Fruit fly (Drosophila melanogaster) whole organism, embryonic: ENCODE measurements around the gene CG32344.
A peak's percentile ranks its signal among the peaks of the same experiment; 100 is the strongest.

Experiments
- Atf6 ChIP-seq: fragments of 200-800 bp; sonication (Bioruptor generic); IDR thresholded peaks from 2 replicates; pipeline ENCODE4 v1.3.6; 2022; ENCODE audit warnings: missing biosample characterization, missing genetic modification characterization
- B-H2 ChIP-seq: fragments of 200-800 bp; sonication (Bioruptor generic); optimal IDR thresholded peaks from 2 replicates; lab custom pipeline; 2018; ENCODE audit warnings: missing biosample characterization, mild to moderate bottlenecking, missing genetic modification characterization
- BEAF-32 ChIP-seq: fragments of 200-800 bp; sonication (Bioruptor generic); optimal IDR thresholded peaks from 3 replicates; lab custom pipeline; 2017; ENCODE audit warnings: missing biosample characterization, missing genetic modification characterization, mild to moderate bottlenecking, moderate library complexity, missing genetic modification reagents
- CG10366 ChIP-seq: fragments of 200-800 bp; sonication (Bioruptor generic); IDR thresholded peaks from 2 replicates; pipeline ENCODE4 v1.3.6; 2022; ENCODE audit warnings: missing biosample characterization, missing genetic modification characterization
- CG10543 ChIP-seq: fragments of 200-800 bp; sonication (Bioruptor generic); optimal IDR thresholded peaks from 3 replicates; lab custom pipeline; 2017; ENCODE audit warnings: missing biosample characterization, mild to moderate bottlenecking, missing genetic modification characterization, moderate library complexity
- CG12104 ChIP-seq: fragments of 200-800 bp; sonication (Bioruptor generic); optimal IDR thresholded peaks from 3 replicates; lab custom pipeline; 2016; ENCODE audit warnings: missing biosample characterization, missing genetic modification characterization
- CG12659 ChIP-seq: fragments of 200-800 bp; sonication (Bioruptor generic); optimal IDR thresholded peaks from 3 replicates; lab custom pipeline; 2017; ENCODE audit warnings: mild to moderate bottlenecking, missing biosample characterization, missing genetic modification reagents, missing genetic modification characterization
- CG12769 ChIP-seq: fragments of 200-800 bp; sonication (Bioruptor generic); optimal IDR thresholded peaks from 2 replicates; lab custom pipeline; 2019; ENCODE audit warnings: missing biosample characterization, mild to moderate bottlenecking, missing genetic modification characterization, moderate library complexity
- CG13894 ChIP-seq: fragments of 200-800 bp; sonication (Bioruptor generic); optimal IDR thresholded peaks from 3 replicates; lab custom pipeline; 2018; ENCODE audit warnings: missing biosample characterization, mild to moderate bottlenecking, missing genetic modification characterization, moderate library complexity
- CG14965 ChIP-seq: fragments of 200-800 bp; sonication (Bioruptor generic); optimal IDR thresholded peaks from 2 replicates; lab custom pipeline; 2016; ENCODE audit warnings: missing biosample characterization, missing genetic modification characterization, borderline replicate concordance
- CG15479 ChIP-seq: fragments of 200-800 bp; sonication (Bioruptor generic); optimal IDR thresholded peaks from 3 replicates; lab custom pipeline; 2019; ENCODE audit warnings: missing biosample characterization, mild to moderate bottlenecking, missing genetic modification characterization, moderate library complexity
- CG1792 ChIP-seq: fragments of 200-800 bp; sonication (Bioruptor generic); optimal IDR thresholded peaks from 2 replicates; lab custom pipeline; 2016; ENCODE audit warnings: missing biosample characterization, missing genetic modification characterization
- CG2120 ChIP-seq: fragments of 200-800 bp; sonication (Bioruptor generic); optimal IDR thresholded peaks from 3 replicates; lab custom pipeline; 2016; ENCODE audit warnings: missing biosample characterization, missing genetic modification characterization
- CG3065 ChIP-seq: fragments of 200-800 bp; sonication (Bioruptor generic); optimal IDR thresholded peaks from 2 replicates; lab custom pipeline; 2016; ENCODE audit warnings: missing biosample characterization, missing genetic modification characterization
- CG32532 ChIP-seq: fragments of 200-800 bp; sonication (Bioruptor generic); IDR thresholded peaks from 2 replicates; pipeline ENCODE4 v1.3.6; 2022; ENCODE audit warnings: missing biosample characterization, missing genetic modification characterization
- CG3281 ChIP-seq: fragments of 200-800 bp; sonication (Bioruptor generic); optimal IDR thresholded peaks from 3 replicates; lab custom pipeline; 2017; ENCODE audit warnings: missing biosample characterization, mild to moderate bottlenecking, missing genetic modification characterization
- CG33557 ChIP-seq: fragments of 200-800 bp; sonication (Bioruptor generic); optimal IDR thresholded peaks from 2 replicates; lab custom pipeline; 2019; ENCODE audit warnings: missing biosample characterization, mild to moderate bottlenecking, missing genetic modification characterization, moderate library complexity
- CG3847 ChIP-seq: fragments of 200-800 bp; sonication (Bioruptor generic); IDR thresholded peaks from 2 replicates; pipeline ENCODE4 v1.3.6; 2022; ENCODE audit warnings: missing biosample characterization, missing genetic modification characterization
- CG5953 ChIP-seq: fragments of 200-800 bp; sonication (Bioruptor generic); IDR thresholded peaks from 2 replicates; pipeline ENCODE4 v1.3.6; 2022; ENCODE audit warnings: missing biosample characterization, missing genetic modification characterization
- Deaf1 ChIP-seq: fragments of 200-800 bp; optimal IDR thresholded peaks from 3 replicates; lab custom pipeline; 2019; ENCODE audit warnings: missing biosample characterization, mild to moderate bottlenecking, missing genetic modification characterization, moderate library complexity
- E2f2 ChIP-seq: fragments of 200-800 bp; sonication (Bioruptor generic); IDR thresholded peaks from 2 replicates; pipeline ENCODE4 v1.3.6; 2022; ENCODE audit warnings: missing biosample characterization, missing genetic modification characterization
- Ets65A ChIP-seq: fragments of 200-800 bp; sonication (Bioruptor generic); peaks from one replicate; lab custom pipeline; 2016; ENCODE audit warnings: missing biosample characterization, missing genetic modification characterization
- Fer1 ChIP-seq: fragments of 200-800 bp; sonication (Bioruptor generic); optimal IDR thresholded peaks from 2 replicates; lab custom pipeline; 2017; ENCODE audit warnings: missing biosample characterization, mild to moderate bottlenecking, missing genetic modification characterization
- HmgZ ChIP-seq: fragments of 200-800 bp; sonication (Bioruptor generic); optimal IDR thresholded peaks from 2 replicates; lab custom pipeline; 2018; ENCODE audit warnings: missing biosample characterization, mild to moderate bottlenecking, missing genetic modification characterization
- Hr3 ChIP-seq: fragments of 200-800 bp; sonication (Bioruptor generic); optimal IDR thresholded peaks from 3 replicates; lab custom pipeline; 2016; ENCODE audit warnings: missing biosample characterization, missing genetic modification characterization
- Hsf ChIP-seq: fragments of 200-800 bp; sonication (Bioruptor generic); optimal IDR thresholded peaks from 3 replicates; lab custom pipeline; 2016; ENCODE audit warnings: missing biosample characterization, missing genetic modification characterization
- Kr ChIP-seq: fragments of 200-800 bp; sonication (Bioruptor generic); optimal IDR thresholded peaks from 2 replicates; lab custom pipeline; 2017; ENCODE audit warnings: missing biosample characterization, mild to moderate bottlenecking, missing genetic modification characterization
- Lpt ChIP-seq: fragments of >200 bp; optimal IDR thresholded peaks from 2 replicates; lab custom pipeline; 2018; ENCODE audit warnings: missing biosample characterization, missing genetic modification characterization
- Med ChIP-seq: fragments of 200-800 bp; sonication (Bioruptor generic); peaks from one replicate; lab custom pipeline; 2016; ENCODE audit warnings: missing biosample characterization, missing genetic modification characterization, mild to moderate bottlenecking, inconsistent platforms, moderate library complexity
- NfI ChIP-seq: fragments of 200-800 bp; sonication (Bioruptor generic); optimal IDR thresholded peaks from 3 replicates; lab custom pipeline; 2018; ENCODE audit warnings: missing biosample characterization, mild to moderate bottlenecking, missing genetic modification characterization, moderate library complexity
- ato ChIP-seq: fragments of 200-800 bp; sonication (Bioruptor generic); IDR thresholded peaks from 2 replicates; pipeline ENCODE4 v1.3.6; 2022; ENCODE audit warnings: missing biosample characterization, missing genetic modification characterization; ENCODE audit not compliant: partially characterized antibody
- bab2 ChIP-seq: fragments of 200-800 bp; sonication (Bioruptor generic); optimal IDR thresholded peaks from 2 replicates; lab custom pipeline; 2016; ENCODE audit warnings: missing biosample characterization, missing genetic modification characterization
- caup ChIP-seq: fragments of 200-800 bp; sonication (Bioruptor generic); optimal IDR thresholded peaks from 3 replicates; lab custom pipeline; 2017; ENCODE audit warnings: missing biosample characterization, mild to moderate bottlenecking, missing genetic modification characterization, moderate library complexity; ENCODE audit not compliant: severe bottlenecking
- chinmo ChIP-seq: fragments of 200-800 bp; sonication (Bioruptor generic); IDR thresholded peaks from 4 replicates; pipeline ENCODE4 v1.3.6; 2022; ENCODE audit warnings: missing biosample characterization, missing genetic modification characterization; ENCODE audit not compliant: partially characterized antibody
- ci ChIP-seq: fragments of 200-800 bp; sonication (Bioruptor generic); IDR thresholded peaks from 3 replicates; pipeline ENCODE4 v1.3.6; 2022; ENCODE audit warnings: missing biosample characterization, missing genetic modification characterization
- dmrt99B ChIP-seq: fragments of 200-800 bp; sonication (Bioruptor generic); optimal IDR thresholded peaks from 2 replicates; lab custom pipeline; 2018; ENCODE audit warnings: missing biosample characterization, mild to moderate bottlenecking, missing genetic modification characterization, moderate library complexity
- grau ChIP-seq: fragments of 200-800 bp; optimal IDR thresholded peaks from 3 replicates; lab custom pipeline; 2019; ENCODE audit warnings: missing biosample characterization, mild to moderate bottlenecking, missing genetic modification characterization, moderate library complexity
- hkb ChIP-seq, 2 experiments: fragments of 200-800 bp in 1 of 2; fragments of >200 bp in 1 of 2; sonication (Bioruptor generic) in 1 of 2; IDR thresholded peaks in 1 of 2; optimal IDR thresholded peaks in 1 of 2; 2 replicates each; pipeline versions ENCODE4 v1.3.6 to Lab custom; 2017 to 2022; ENCODE audit warnings: missing biosample characterization in 1 of 2, missing genetic modification characterization in 1 of 2
- insv ChIP-seq, 2 experiments: fragments of 200-800 bp; sonication (Bioruptor generic); optimal IDR thresholded peaks; 3 replicates each; lab custom pipeline; 2016 to 2018; ENCODE audit warnings: missing biosample characterization in 2 of 2, missing genetic modification characterization in 2 of 2
- klu ChIP-seq: fragments of 200-800 bp; sonication (Bioruptor generic); IDR thresholded peaks from 2 replicates; pipeline ENCODE4 v1.3.6; 2022; ENCODE audit warnings: missing biosample characterization, missing genetic modification characterization
- knrl ChIP-seq: fragments of 200-800 bp; sonication (Bioruptor generic); IDR thresholded peaks from 3 replicates; pipeline ENCODE4 v1.3.6; 2022; ENCODE audit warnings: missing biosample characterization, missing genetic modification characterization; ENCODE audit not compliant: partially characterized antibody
- mam ChIP-seq: fragments of 200-800 bp; sonication (Bioruptor generic); optimal IDR thresholded peaks from 3 replicates; lab custom pipeline; 2016; ENCODE audit warnings: missing biosample characterization, missing genetic modification characterization
- mirr ChIP-seq: fragments of 200-800 bp; sonication (Bioruptor generic); optimal IDR thresholded peaks from 3 replicates; lab custom pipeline; 2018; ENCODE audit warnings: missing biosample characterization, mild to moderate bottlenecking, missing genetic modification characterization
- salm ChIP-seq: fragments of 200-800 bp; sonication (Bioruptor generic); optimal IDR thresholded peaks from 2 replicates; lab custom pipeline; 2018; ENCODE audit warnings: missing biosample characterization, mild to moderate bottlenecking, missing genetic modification characterization
- seq ChIP-seq: fragments of 200-800 bp; sonication (Bioruptor generic); IDR thresholded peaks from 2 replicates; pipeline ENCODE4 v1.3.6; 2022; ENCODE audit warnings: missing biosample characterization, missing genetic modification characterization
- so ChIP-seq: fragments of 200-800 bp; sonication (Bioruptor generic); IDR thresholded peaks from 3 replicates; pipeline ENCODE4 v1.3.6; 2022; ENCODE audit warnings: missing biosample characterization, missing genetic modification characterization
- wdn ChIP-seq: fragments of 200-800 bp; sonication (Bioruptor generic); IDR thresholded peaks from 2 replicates; pipeline ENCODE4 v1.3.6; 2022; ENCODE audit warnings: missing biosample characterization, missing genetic modification characterization
- zf30C ChIP-seq: fragments of 200-800 bp; sonication (Bioruptor generic); optimal IDR thresholded peaks from 3 replicates; lab custom pipeline; 2018; ENCODE audit warnings: missing biosample characterization, mild to moderate bottlenecking, missing genetic modification characterization

Gene CG32344

DNA sequence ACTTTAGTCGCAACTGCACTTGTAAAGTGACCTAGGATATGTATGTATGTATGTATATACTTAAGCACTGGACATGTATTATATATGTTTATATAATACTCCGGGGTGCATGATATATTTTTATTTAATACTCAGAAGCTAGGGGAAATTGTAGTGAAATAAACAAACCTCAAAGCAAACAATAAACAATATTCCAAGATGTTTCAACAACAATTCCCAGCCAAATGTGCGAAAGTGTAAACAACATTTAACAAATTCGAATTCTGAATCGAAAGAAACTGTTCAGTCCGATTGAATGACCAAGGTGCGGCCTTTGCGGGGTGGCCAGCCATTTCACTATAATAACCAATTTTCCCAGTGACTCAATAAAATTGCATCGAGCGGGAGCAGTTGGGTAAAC is 15.6 kb upstream of the CG32344 start:
- TF ChIP-seq CG1792 (GFP tag; lab: Kevin White, UChicago) (no peak), NfI (GFP tag; lab: Kevin White, UChicago) (no peak), CG12104 (GFP tag; lab: Kevin White, UChicago) (no peak)

DNA sequence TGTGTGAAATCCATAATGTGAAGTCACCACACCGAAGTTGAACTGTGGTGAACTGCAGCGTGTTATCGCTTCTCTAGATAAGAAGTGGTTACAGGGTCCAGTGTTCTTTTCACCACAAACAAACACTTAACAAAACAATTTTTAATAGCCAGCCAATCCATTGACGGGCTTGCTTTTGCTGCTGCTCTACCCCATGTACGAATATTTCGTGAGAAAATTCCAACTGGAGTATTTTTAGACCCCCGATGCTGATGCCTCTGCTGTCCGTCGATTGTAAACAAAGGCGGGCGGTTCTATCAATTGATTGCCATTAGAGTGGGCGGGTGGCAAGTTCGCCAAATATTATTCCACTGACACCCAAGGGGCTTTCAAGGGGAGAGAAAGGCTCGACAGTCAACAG is 14.6 kb upstream of the CG32344 start:
- TF ChIP-seq seq (GFP tag; lab: Robert Waterston, UW) (no peak), chinmo (GFP tag; lab: Robert Waterston, UW) (0 out of 4 replicates have a peak, but pooled peaks have one; percentile 18), BEAF-32 (GFP tag; lab: Kevin White, UChicago) (no peak), insv (GFP tag; optimal IDR thresholded peaks at IDR 0.05; lab: Kevin White, UChicago) (no peak), CG3065 (GFP tag; lab: Kevin White, UChicago) (no peak), Fer1 (GFP tag; lab: Kevin White, UChicago) (peak; percentile 44), so (GFP tag; lab: Robert Waterston, UW) (no peak), Deaf1 (tag; lab: Kevin White, UChicago) (peak; percentile 4), klu (no peak), Lpt (GFP tag; lab: Kevin White, UChicago) (no peak), dmrt99B (peak; percentile 9), Kr (GFP tag; lab: Kevin White, UChicago) (no peak), CG12769 (tag; lab: Kevin White, UChicago) (peak; percentile 50), salm (tag; lab: Kevin White, UChicago) (no peak), CG3281 (GFP tag; lab: Kevin White, UChicago) (peak; percentile 15), CG12659 (GFP tag; lab: Kevin White, UChicago) (peak; percentile 3), CG10366 (GFP tag; lab: Robert Waterston, UW) (peak; percentile 82), CG10543 (GFP tag; lab: Kevin White, UChicago) (peak; percentile 24), wdn (GFP tag; lab: Robert Waterston, UW) (0 out of 2 replicates have a peak, but pooled peaks have one; percentile 19), B-H2 (GFP tag; lab: Kevin White, UChicago) (peak; percentile 21), Hsf (GFP tag; lab: Kevin White, UChicago) (no peak), mam (GFP tag; lab: Kevin White, UChicago) (peak; percentile 10), bab2 (GFP tag; lab: Kevin White, UChicago) (no peak), Med (GFP tag; lab: Kevin White, UChicago) (peak; percentile 30), ci (peak; percentile 22; the same call in 1 of the 3 replicates), zf30C (GFP tag; lab: Kevin White, UChicago) (peak; percentile 65), hkb (optimal IDR thresholded peaks at IDR 0.05; lab: Kevin White, UChicago) (no peak), hkb (GFP tag; IDR thresholded peaks at IDR 0.05; lab: Robert Waterston, UW) (peak; percentile 39; the same call in 1 of the 2 replicates), grau (tag; lab: Kevin White, UChicago) (peak; percentile 13), CG33557 (GFP tag; lab: Kevin White, UChicago) (no peak), ato (GFP tag; lab: Robert Waterston, UW) (no peak), caup (GFP tag; lab: Kevin White, UChicago) (peak; percentile 8), Ets65A (GFP tag; lab: Kevin White, UChicago) (peak; percentile 57), CG3847 (peak; percentile 16; the same call in 1 of the 2 replicates), E2f2 (GFP tag; lab: Robert Waterston, UW) (peak; percentile 35; the same call in 1 of the 2 replicates), Hr3 (GFP tag; lab: Kevin White, UChicago) (no peak), CG2120 (GFP tag; lab: Kevin White, UChicago) (peak; percentile 38), CG15479 (GFP tag; lab: Kevin White, UChicago) (no peak), CG13894 (tag; lab: Kevin White, UChicago) (peak; percentile 65), CG32532 (peak; percentile 26; the same call in 1 of the 2 replicates), CG5953 (GFP tag; lab: Robert Waterston, UW) (no peak), Atf6 (GFP tag; lab: Robert Waterston, UW) (0 out of 2 replicates have a peak, but pooled peaks have one; percentile 21), HmgZ (tag; lab: Kevin White, UChicago) (peak; percentile 62), mirr (GFP tag; lab: Kevin White, UChicago) (peak; percentile 31), CG14965 (no peak), knrl (GFP tag; lab: Robert Waterston, UW) (no peak)
